Worm (Caenorhabditis elegans) whole organism, mixed stage, embryonic: ENCODE measurements around the gene Y38H6C.4.

ENCODE experiments used
- M03D4.4 ChIP-seq: sonication (generic microtip); optimal IDR thresholded peaks from 2 replicates; lab custom pipeline; 2017; ENCODE audit warnings: mild to moderate bottlenecking, missing genetic modification characterization, missing compliant biosample characterization
- mep-1 ChIP-seq: fragments of 150-350 bp; optimal IDR thresholded peaks from 2 replicates; lab custom pipeline; 2017; ENCODE audit warnings: missing biosample characterization, missing genetic modification reagents, missing genetic modification characterization, inconsistent platforms
- pha-4 ChIP-seq: fragments of 150-350 bp; optimal IDR thresholded peaks from 2 replicates; lab custom pipeline; 2018; ENCODE audit warnings: missing biosample characterization, missing genetic modification reagents, missing genetic modification characterization
- unc-39 ChIP-seq: fragments of 150-350 bp; optimal IDR thresholded peaks from 2 replicates; lab custom pipeline; 2014; ENCODE audit warnings: missing biosample characterization, missing genetic modification characterization

ce11 chrV:20551096-20551495 lies 46.2 kb upstream of the Y38H6C.4 start, which contains the start of gene Y38H6C.20:
- no peak for TF ChIP-seq mep-1 (tag; lab: Kevin White, UChicago)
- TF ChIP-seq unc-39 (tag; lab: Kevin White, UChicago) = no peak
- no peak for TF ChIP-seq pha-4 (tag; lab: Kevin White, UChicago)
- no peak for TF ChIP-seq M03D4.4 (tag; lab: Kevin White, UChicago)
